Worm (Caenorhabditis elegans) whole organism, midembryonic: ENCODE data around the gene srg-21.

Experiments used
- cog-1 ChIP-seq: sonication (generic microtip); optimal IDR thresholded peaks from 2 replicates; lab custom pipeline; 2016; ENCODE audit warnings: missing genetic modification characterization, missing compliant biosample characterization
- flt-1 ChIP-seq: fragments of 200-800 bp; sonication (Bioruptor generic); IDR thresholded peaks from 2 replicates; pipeline ENCODE4 v1.3.6; 2022; ENCODE audit warnings: missing genetic modification characterization, missing compliant biosample characterization
- klf-2 ChIP-seq: fragments of 200-800 bp; sonication (Bioruptor generic); conservative IDR thresholded peaks from 2 replicates; pipeline ENCODE4 v1.3.6; 2022; ENCODE audit warnings: missing genetic modification reagents, missing genetic modification characterization, missing compliant biosample characterization
- ref-1 ChIP-seq: fragments of 200-800 bp; sonication (Bioruptor generic); conservative IDR thresholded peaks from 2 replicates; pipeline ENCODE4 v1.3.6; 2022; ENCODE audit warnings: missing genetic modification reagents, missing genetic modification characterization, missing compliant biosample characterization
- tab-1 ChIP-seq: fragments of 200-800 bp; sonication (Bioruptor generic); IDR thresholded peaks from 2 replicates; pipeline ENCODE4 v1.3.6; 2022; ENCODE audit warnings: missing genetic modification characterization, missing compliant biosample characterization
- ztf-23 ChIP-seq: fragments of 200-800 bp; sonication (Bioruptor generic); IDR thresholded peaks from 2 replicates; pipeline ENCODE4 v1.3.6; 2022; ENCODE audit warnings: missing genetic modification reagents, missing genetic modification characterization, missing compliant biosample characterization
- ztf-29 ChIP-seq: fragments of 200-800 bp; sonication (Bioruptor generic); IDR thresholded peaks from 2 replicates; pipeline ENCODE4 v1.3.6; 2022; ENCODE audit warnings: missing genetic modification reagents, missing genetic modification characterization, missing compliant biosample characterization

ce11 chrII:3053689-3054088, 37.5 kb downstream of the srg-21 start:
- TF ChIP-seq ref-1 (no peak), flt-1 (GFP tag; lab: Robert Waterston, UW) (no peak), cog-1 (tag; lab: Kevin White, UChicago) (no peak), ztf-29 (GFP tag; lab: Robert Waterston, UW) (no peak), klf-2 (GFP tag; lab: Robert Waterston, UW) (no peak), tab-1 (no peak), ztf-23 (no peak)
